Worm (Caenorhabditis elegans): Measurements from ENCODE around the gene T05G5.1.

T05G5.1 gene

ce11 chrIII:9762093-9762748 lies 19.1 kb upstream of the T05G5.1 start, which contains the start of gene gcc-2:
Gene gcc-2 (minus strand): TSS chrIII:9762143.
- no peak for TF ChIP-seq madf-10 (tag; optimal IDR thresholded peaks at IDR 0.05)
- peak; percentile 3 for TF ChIP-seq lin-54 (GFP tag; optimal IDR thresholded peaks at IDR 0.05)
- peak; percentile 81 for TF ChIP-seq F33H1.4 (GFP tag; IDR thresholded peaks at IDR 0.05)
- no peak for TF ChIP-seq attf-3 (GFP tag; conservative IDR thresholded peaks at IDR 0.05)
- peak; percentile 16 for TF ChIP-seq efl-1 (GFP tag; optimal IDR thresholded peaks at IDR 0.05)
- TF ChIP-seq snpc-3.4 (tag; optimal IDR thresholded peaks at IDR 0.05): peak; percentile 34
- TF ChIP-seq F37B4.10 (GFP tag; IDR thresholded peaks at IDR 0.05): no peak
- peak; percentile 64 for TF ChIP-seq xnd-1 (tag; optimal IDR thresholded peaks at IDR 0.05)
- peak; percentile 50 for TF ChIP-seq madf-8 (GFP tag; conservative IDR thresholded peaks at IDR 0.05)
- no peak for TF ChIP-seq Y79H2A.3 (GFP tag; conservative IDR thresholded peaks at IDR 0.05)
- peak; percentile 76 for TF ChIP-seq madf-6 (GFP tag; IDR thresholded peaks at IDR 0.05)
- peak; percentile 79 for TF ChIP-seq lsl-1 (GFP tag; optimal IDR thresholded peaks at IDR 0.05)

ce11 chrIII:9760184-9760583 lies 17.0 kb upstream of the T05G5.1 start:
- no peak for TF ChIP-seq ceh-58 (GFP tag; IDR thresholded peaks at IDR 0.05)
- no peak for TF ChIP-seq pha-4 (tag; optimal IDR thresholded peaks at IDR 0.05)
- 0 out of 2 replicates have a peak, but pooled peaks have one; percentile 18 for TF ChIP-seq Y53G8AR.9 (GFP tag; conservative IDR thresholded peaks at IDR 0.05)
- peak; percentile 15; the same call in 1 of the 2 replicates for TF ChIP-seq hmg-1.2 (GFP tag; IDR thresholded peaks at IDR 0.05)
- no peak for TF ChIP-seq nfyb-1 (GFP tag; IDR thresholded peaks at IDR 0.05)
- peak; percentile 35; the same call in 1 of the 2 replicates for TF ChIP-seq Y95B8A.8 (GFP tag; IDR thresholded peaks at IDR 0.05)
- no peak for TF ChIP-seq zim-3 (tag; optimal IDR thresholded peaks at IDR 0.05)
- no peak for TF ChIP-seq gei-17 (GFP tag; optimal IDR thresholded peaks at IDR 0.05)
- TF ChIP-seq B0336.3 (GFP tag; IDR thresholded peaks at IDR 0.05): peak; percentile 51; the same call in 1 of the 2 replicates
- no peak for TF ChIP-seq cebp-1 (GFP tag; IDR thresholded peaks at IDR 0.05)
- no peak for TF ChIP-seq cebp-1 (tag; optimal IDR thresholded peaks at IDR 0.05)
- TF ChIP-seq D2030.7 (GFP tag; IDR thresholded peaks at IDR 0.05): no peak
- TF ChIP-seq sptf-2 (GFP tag; optimal IDR thresholded peaks at IDR 0.05): no peak
- TF ChIP-seq ztf-3 (GFP tag; optimal IDR thresholded peaks at IDR 0.05): no peak
- peak; percentile 38; the same call in 1 of the 2 replicates for TF ChIP-seq lin-26 (GFP tag; IDR thresholded peaks at IDR 0.05)
- no peak for TF ChIP-seq ztf-26 (tag; optimal IDR thresholded peaks at IDR 0.05)
- no peak for TF ChIP-seq lag-1 (GFP tag; IDR thresholded peaks at IDR 0.05)
- TF ChIP-seq mxl-1 (tag; optimal IDR thresholded peaks at IDR 0.05): no peak
- no peak for TF ChIP-seq egrh-3 (GFP tag; IDR thresholded peaks at IDR 0.05)
- TF ChIP-seq hsf-1 (GFP tag; IDR thresholded peaks at IDR 0.05): 0 out of 2 replicates have a peak, but pooled peaks have one; percentile 58
- TF ChIP-seq dox-1 (GFP tag; IDR thresholded peaks at IDR 0.05): no peak
- TF ChIP-seq F49E8.2 (tag; optimal IDR thresholded peaks at IDR 0.05; ENCODE audit: insufficient read depth): no peak
- TF ChIP-seq efl-1 (GFP tag; optimal IDR thresholded peaks at IDR 0.05): no peak
- TF ChIP-seq hrde-1 (tag; optimal IDR thresholded peaks at IDR 0.05; ENCODE audit: borderline replicate concordance): peak; percentile 75
- TF ChIP-seq sdz-38 (tag; optimal IDR thresholded peaks at IDR 0.05): no peak
- 0 out of 2 replicates have a peak, but pooled peaks have one; percentile 23 for TF ChIP-seq madf-8 (GFP tag; conservative IDR thresholded peaks at IDR 0.05)
- 0 out of 2 replicates have a peak, but pooled peaks have one; percentile 21 for TF ChIP-seq cebp-2 (GFP tag; IDR thresholded peaks at IDR 0.05)
- no peak for TF ChIP-seq K11D2.4 (GFP tag; IDR thresholded peaks at IDR 0.05)
- TF ChIP-seq xnd-1 (tag; optimal IDR thresholded peaks at IDR 0.05): no peak
- TF ChIP-seq fkh-3 (tag; optimal IDR thresholded peaks at IDR 0.05): no peak
- no peak for TF ChIP-seq C06A6.2 (GFP tag; conservative IDR thresholded peaks at IDR 0.05)
- no peak for TF ChIP-seq let-526 (GFP tag; IDR thresholded peaks at IDR 0.05)
- TF ChIP-seq sea-2 (GFP tag; IDR thresholded peaks at IDR 0.05): no peak
- no peak for TF ChIP-seq ztf-28 (GFP tag; IDR thresholded peaks at IDR 0.05)
- peak; percentile 49 for TF ChIP-seq madf-6 (GFP tag; IDR thresholded peaks at IDR 0.05)
- no peak for TF ChIP-seq lsl-1 (GFP tag; optimal IDR thresholded peaks at IDR 0.05)
- TF ChIP-seq K12H6.12 (tag; optimal IDR thresholded peaks at IDR 0.05): no peak
- peak; percentile 44; the same call in 1 of the 2 replicates for TF ChIP-seq madf-3 (GFP tag; IDR thresholded peaks at IDR 0.05)
- TF ChIP-seq pbrm-1 (GFP tag; IDR thresholded peaks at IDR 0.05): no peak

Measured in whole organism, young adult.